Worm (Caenorhabditis elegans): ENCODE results near the gene F59F5.3.

Gene F59F5.3

ce11 chrX:10553048-10553447 lies 10.8 kb upstream of the F59F5.3 start:
- TF ChIP-seq lin-39 (tag; optimal IDR thresholded peaks at IDR 0.05) (no peak), pqm-1 (tag; optimal IDR thresholded peaks at IDR 0.05) (no peak), zag-1 (tag; optimal IDR thresholded peaks at IDR 0.05) (no peak), daf-12 (tag; optimal IDR thresholded peaks at IDR 0.05) (no peak), eor-1 (tag; optimal IDR thresholded peaks at IDR 0.05) (no peak), elt-1 (tag; optimal IDR thresholded peaks at IDR 0.05) (no peak), fkh-2 (tag; optimal IDR thresholded peaks at IDR 0.05) (no peak), lin-15B (tag; optimal IDR thresholded peaks at IDR 0.05) (no peak), unc-62 (GFP tag; optimal IDR thresholded peaks at IDR 0.05) (no peak), ama-1 (optimal IDR thresholded peaks at IDR 0.05) (no peak), egl-27 (tag; optimal IDR thresholded peaks at IDR 0.05) (no peak), nhr-43 (tag; optimal IDR thresholded peaks at IDR 0.05; ENCODE audit: poor library complexity, severe bottlenecking) (no peak), aly-2 (tag; optimal IDR thresholded peaks at IDR 0.05) (no peak), ceh-9 (tag; optimal IDR thresholded peaks at IDR 0.05) (no peak), nhr-237 (tag; optimal IDR thresholded peaks at IDR 0.05) (no peak), skn-1 (tag; optimal IDR thresholded peaks at IDR 0.05) (no peak), jun-1 (tag; optimal IDR thresholded peaks at IDR 0.05) (no peak)

ce11 chrX:10545716-10546115 lies 3.5 kb upstream of the F59F5.3 start, which contains the start of gene F59F5.5:
Gene F59F5.5, plus strand, starts transcription at chrX:10546016.
- TF ChIP-seq jun-1 (tag; optimal IDR thresholded peaks at IDR 0.05) (no peak), zag-1 (tag; optimal IDR thresholded peaks at IDR 0.05) (no peak), lin-39 (tag; optimal IDR thresholded peaks at IDR 0.05) (no peak), fkh-2 (tag; optimal IDR thresholded peaks at IDR 0.05) (no peak)

ce11 chrX:10541789-10542188 lies 424 bp downstream of the F59F5.3 start:
- no peak for TF ChIP-seq ceh-16 (tag; optimal IDR thresholded peaks at IDR 0.05)
- TF ChIP-seq nhr-77 (tag; optimal IDR thresholded peaks at IDR 0.05): no peak
- no peak for TF ChIP-seq nhr-43 (tag; optimal IDR thresholded peaks at IDR 0.05; ENCODE audit: poor library complexity, severe bottlenecking)
- no peak for TF ChIP-seq tbx-2 (tag; optimal IDR thresholded peaks at IDR 0.05)

ce11 chrX:10534625-10535244 lies 7.5 kb downstream of the F59F5.3 start:
- no peak for TF ChIP-seq mml-1 (tag; optimal IDR thresholded peaks at IDR 0.05)
- no peak for TF ChIP-seq R02D3.7 (tag; optimal IDR thresholded peaks at IDR 0.05)
- peak; percentile 45 for TF ChIP-seq elt-2 (tag; optimal IDR thresholded peaks at IDR 0.05)
- TF ChIP-seq pqm-1 (tag; optimal IDR thresholded peaks at IDR 0.05): peak; percentile 37

ce11 chrX:10533447-10533846 lies 8.8 kb downstream of the F59F5.3 start, which contains the start of gene glo-3:
Gene glo-3, plus strand, starts transcription at chrX:10533699.
- TF ChIP-seq nhr-67 (tag; optimal IDR thresholded peaks at IDR 0.05): no peak
- peak; percentile 63 for TF ChIP-seq elt-2 (tag; optimal IDR thresholded peaks at IDR 0.05)
- TF ChIP-seq pqm-1 (tag; optimal IDR thresholded peaks at IDR 0.05): peak; percentile 41
- no peak for TF ChIP-seq ZK546.5 (tag; optimal IDR thresholded peaks at IDR 0.05)
- TF ChIP-seq ceh-28 (tag; optimal IDR thresholded peaks at IDR 0.05): no peak
- no peak for TF ChIP-seq ztf-11 (tag; optimal IDR thresholded peaks at IDR 0.05)

- TF ChIP-seq pqm-1 (tag; optimal IDR thresholded peaks at IDR 0.05): peak; percentile 44
- peak; percentile 92 for TF ChIP-seq elt-2 (tag; optimal IDR thresholded peaks at IDR 0.05)
- TF ChIP-seq skn-1 (tag; optimal IDR thresholded peaks at IDR 0.05): peak; percentile 86
- TF ChIP-seq ama-1 (optimal IDR thresholded peaks at IDR 0.05): no peak
These were observed 9.9 kb downstream of the F59F5.3 start for ce11 chrX:10532180-10532833.

- TF ChIP-seq pqm-1 (tag; optimal IDR thresholded peaks at IDR 0.05) (peak; percentile 53), elt-2 (tag; optimal IDR thresholded peaks at IDR 0.05) (peak; percentile 83), daf-12 (tag; optimal IDR thresholded peaks at IDR 0.05) (no peak), ztf-4 (tag; optimal IDR thresholded peaks at IDR 0.05) (no peak)
These were observed 13.2 kb downstream of the F59F5.3 start, which contains the start of the genes F14F3.5 and slcf-1 for ce11 chrX:10528993-10529392. Gene F14F3.5, minus strand, starts transcription at chrX:10529226. Gene slcf-1, plus strand, starts transcription at chrX:10529294.

Data from whole organism, L3 larva.